Fruit fly (Drosophila melanogaster) whole organism, pupa: ENCODE data around the gene gudu.
A peak's percentile ranks its signal among the peaks of the same experiment; 100 is the strongest.

Experiments
- CG12605 ChIP-seq: fragments of 200-800 bp; sonication (Bioruptor generic); IDR thresholded peaks from 2 replicates; pipeline ENCODE4 v1.3.6; 2022; ENCODE audit warnings: missing biosample characterization, missing genetic modification characterization
- CG14655 ChIP-seq: fragments of 200-800 bp; sonication (Bioruptor generic); optimal IDR thresholded peaks from 3 replicates; lab custom pipeline; 2017; ENCODE audit warnings: mild to moderate bottlenecking, missing biosample characterization, missing genetic modification reagents, missing genetic modification characterization
- CG8159 ChIP-seq: fragments of 200-800 bp; sonication (Bioruptor generic); optimal IDR thresholded peaks from 3 replicates; lab custom pipeline; 2018; ENCODE audit warnings: missing biosample characterization, mild to moderate bottlenecking, missing genetic modification characterization, moderate library complexity
- CG8301 ChIP-seq: fragments of 200-800 bp; sonication (Bioruptor generic); optimal IDR thresholded peaks from 2 replicates; lab custom pipeline; 2018; ENCODE audit warnings: missing biosample characterization, mild to moderate bottlenecking, missing genetic modification characterization
- fd96Ca ChIP-seq: fragments of 200-800 bp; sonication (Bioruptor generic); IDR thresholded peaks from 3 replicates; pipeline ENCODE4 v1.3.6; 2022; ENCODE audit warnings: missing biosample characterization, missing genetic modification characterization
- gl ChIP-seq: fragments of 200-800 bp; sonication (Bioruptor generic); optimal IDR thresholded peaks from 2 replicates; lab custom pipeline; 2018; ENCODE audit warnings: missing biosample characterization, mild to moderate bottlenecking, missing genetic modification characterization
- rn ChIP-seq: fragments of 200-800 bp; sonication (Bioruptor generic); IDR thresholded peaks from 2 replicates; pipeline ENCODE4 v1.3.6; 2022; ENCODE audit warnings: missing biosample characterization, missing genetic modification characterization

- TF ChIP-seq fd96Ca (GFP tag; lab: Robert Waterston, UW) (no peak), CG8159 (tag; lab: Kevin White, UChicago) (no peak), rn (no peak), CG14655 (GFP tag; lab: Kevin White, UChicago) (peak; percentile 18), gl (tag; lab: Kevin White, UChicago) (no peak), CG12605 (GFP tag; lab: Robert Waterston, UW) (peak; percentile 35; the same call in 1 of the 2 replicates), CG8301 (tag; lab: Kevin White, UChicago) (no peak)
These were observed 48.4 kb downstream of the gudu start for dm6 chr2L:7436492-7437324.
